Fruit fly (Drosophila melanogaster) S2 (cell line): Measurements from ENCODE around the gene fig.

Experiments used
- CG8478 ChIP-seq: fragments of >200 bp; optimal IDR thresholded peaks from 2 replicates; lab custom pipeline; 2018
- CTCF ChIP-seq, 2 experiments: fragments of >200 bp; optimal IDR thresholded peaks; 2 replicates each; lab custom pipeline; 2018

DNA sequence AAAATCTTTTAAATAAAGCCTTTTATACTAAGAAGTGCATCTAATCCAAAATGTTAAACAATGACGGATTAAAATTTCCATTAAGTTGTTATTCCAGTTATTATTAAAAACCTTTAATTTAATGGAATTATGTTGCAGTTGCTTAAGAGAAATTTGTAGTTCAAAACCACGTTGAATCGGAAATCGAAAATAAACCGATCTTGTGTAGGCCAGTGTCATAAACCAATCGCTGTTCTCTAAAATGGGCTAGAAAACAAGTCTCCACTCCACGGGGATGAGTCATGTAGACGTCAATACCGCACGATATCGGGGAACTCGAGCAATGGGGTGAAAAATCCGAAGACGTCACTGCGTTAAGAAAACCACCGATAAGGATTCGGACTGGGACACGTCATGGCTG lies 18.7 kb downstream of the fig start:
- TF ChIP-seq CG8478 (lab: Kevin White, UChicago): no peak
- TF ChIP-seq CTCF (optimal IDR thresholded peaks at IDR 0.05; lab: Kevin White, UChicago): no peak
